Fruit fly (Drosophila melanogaster) whole organism, embryonic: ENCODE results near the gene CG14234.

Experiments used
- Awh ChIP-seq: fragments of 200-800 bp; sonication (Bioruptor generic); IDR thresholded peaks from 2 replicates; pipeline ENCODE4, ENCODE4 v1.3.6; 2022; ENCODE audit warnings: missing biosample characterization, missing genetic modification characterization
- BEAF-32 ChIP-seq: fragments of 200-800 bp; sonication (Bioruptor generic); optimal IDR thresholded peaks from 3 replicates; lab custom pipeline; 2017; ENCODE audit warnings: missing biosample characterization, missing genetic modification characterization, mild to moderate bottlenecking, moderate library complexity, missing genetic modification reagents
- Bdp1 ChIP-seq: fragments of 200-800 bp; sonication (Bioruptor generic); optimal IDR thresholded peaks from 3 replicates; lab custom pipeline; 2016; ENCODE audit warnings: missing biosample characterization, missing genetic modification characterization
- Bteb2 ChIP-seq: fragments of 200-800 bp; sonication (Bioruptor generic); optimal IDR thresholded peaks from 2 replicates; lab custom pipeline; 2016; ENCODE audit warnings: missing biosample characterization, missing genetic modification characterization
- CG11504 ChIP-seq: fragments of 200-800 bp; sonication (Bioruptor generic); optimal IDR thresholded peaks from 3 replicates; lab custom pipeline; 2019; ENCODE audit warnings: missing biosample characterization, mild to moderate bottlenecking, missing genetic modification characterization, moderate library complexity
- CG11695 ChIP-seq: fragments of 200-800 bp; sonication (Bioruptor generic); IDR thresholded peaks from 3 replicates; pipeline ENCODE4 v1.3.6; 2022; ENCODE audit warnings: missing biosample characterization, missing genetic modification characterization
- CG11723 ChIP-seq: fragments of 200-800 bp; sonication (Bioruptor generic); optimal IDR thresholded peaks from 2 replicates; lab custom pipeline; 2017; ENCODE audit warnings: missing biosample characterization, mild to moderate bottlenecking, missing genetic modification characterization
- CG12391 ChIP-seq: fragments of 200-800 bp; sonication (Bioruptor generic); optimal IDR thresholded peaks from 3 replicates; lab custom pipeline; 2018; ENCODE audit warnings: missing biosample characterization, mild to moderate bottlenecking, missing genetic modification characterization, moderate library complexity
- CG12744 ChIP-seq: fragments of 200-800 bp; sonication (Bioruptor generic); optimal IDR thresholded peaks from 2 replicates; lab custom pipeline; 2016; ENCODE audit warnings: missing biosample characterization, missing genetic modification characterization
- CG1602 ChIP-seq: fragments of 200-800 bp; sonication (Bioruptor generic); optimal IDR thresholded peaks from 3 replicates; lab custom pipeline; 2016; ENCODE audit warnings: missing biosample characterization, missing genetic modification characterization
- CG16815 ChIP-seq: fragments of 200-800 bp; sonication (Bioruptor generic); optimal IDR thresholded peaks from 3 replicates; lab custom pipeline; 2017; ENCODE audit warnings: missing biosample characterization, mild to moderate bottlenecking, missing genetic modification characterization
- CG17359 ChIP-seq: fragments of 200-800 bp; sonication (Bioruptor generic); optimal IDR thresholded peaks from 3 replicates; lab custom pipeline; 2018; ENCODE audit warnings: missing biosample characterization, mild to moderate bottlenecking, missing genetic modification characterization, moderate library complexity
- CG2116 ChIP-seq: fragments of 200-800 bp; sonication (Bioruptor generic); optimal IDR thresholded peaks from 3 replicates; lab custom pipeline; 2018; ENCODE audit warnings: missing biosample characterization, mild to moderate bottlenecking, missing genetic modification characterization
- CG2120 ChIP-seq: fragments of 200-800 bp; sonication (Bioruptor generic); optimal IDR thresholded peaks from 3 replicates; lab custom pipeline; 2016; ENCODE audit warnings: missing biosample characterization, missing genetic modification characterization
- CG3995 ChIP-seq: fragments of 200-800 bp; sonication (Bioruptor generic); optimal IDR thresholded peaks from 3 replicates; lab custom pipeline; 2016; ENCODE audit warnings: missing biosample characterization, missing genetic modification characterization
- CG5180 ChIP-seq: fragments of 200-800 bp; sonication (Bioruptor generic); optimal IDR thresholded peaks from 3 replicates; lab custom pipeline; 2017; ENCODE audit warnings: missing biosample characterization, missing genetic modification characterization, mild to moderate bottlenecking, moderate library complexity, missing genetic modification reagents
- CG6654 ChIP-seq: fragments of 200-800 bp; sonication (Bioruptor generic); optimal IDR thresholded peaks from 2 replicates; lab custom pipeline; 2017; ENCODE audit warnings: missing biosample characterization, mild to moderate bottlenecking, missing genetic modification characterization
- CG6683 ChIP-seq: fragments of 200-800 bp; sonication (Bioruptor generic); optimal IDR thresholded peaks from 2 replicates; lab custom pipeline; 2017; ENCODE audit warnings: missing biosample characterization, mild to moderate bottlenecking, missing genetic modification characterization, missing genetic modification reagents
- CG6791 ChIP-seq: fragments of 200-800 bp; sonication (Bioruptor generic); IDR thresholded peaks from 3 replicates; pipeline ENCODE4 v1.3.6; 2022; ENCODE audit warnings: missing biosample characterization, missing genetic modification characterization; ENCODE audit not compliant: partially characterized antibody
- CG7963 ChIP-seq: fragments of 200-800 bp; sonication (Bioruptor generic); IDR thresholded peaks from 3 replicates; pipeline ENCODE4 v1.3.6; 2022; ENCODE audit warnings: missing biosample characterization, missing genetic modification characterization; ENCODE audit not compliant: partially characterized antibody
- CG8089 ChIP-seq: fragments of 200-800 bp; sonication (Bioruptor generic); optimal IDR thresholded peaks from 3 replicates; lab custom pipeline; 2016; ENCODE audit warnings: missing biosample characterization, missing genetic modification characterization
- CG8281 ChIP-seq: fragments of 200-800 bp; sonication (Bioruptor generic); optimal IDR thresholded peaks from 2 replicates; lab custom pipeline; 2018; ENCODE audit warnings: missing biosample characterization, mild to moderate bottlenecking, missing genetic modification characterization, moderate library complexity
- CG8944 ChIP-seq: fragments of 200-800 bp; sonication (Bioruptor generic); optimal IDR thresholded peaks from 3 replicates; lab custom pipeline; 2016; ENCODE audit warnings: missing biosample characterization, missing genetic modification characterization
- CG9932 ChIP-seq: fragments of 200-800 bp; sonication (Bioruptor generic); IDR thresholded peaks from 2 replicates; pipeline ENCODE4 v1.3.6; 2022; ENCODE audit warnings: missing biosample characterization, missing genetic modification characterization
- D19B ChIP-seq: fragments of 200-800 bp; sonication (Bioruptor generic); optimal IDR thresholded peaks from 2 replicates; lab custom pipeline; 2017; ENCODE audit warnings: missing biosample characterization, mild to moderate bottlenecking, missing genetic modification characterization
- ERR ChIP-seq: fragments of 200-800 bp; sonication (Bioruptor generic); optimal IDR thresholded peaks from 2 replicates; lab custom pipeline; 2016; ENCODE audit warnings: missing biosample characterization, missing genetic modification characterization
- Elba2 ChIP-seq: fragments of 200-800 bp; sonication (Bioruptor generic); optimal IDR thresholded peaks from 3 replicates; lab custom pipeline; 2016; ENCODE audit warnings: missing biosample characterization, missing genetic modification characterization
- Gug ChIP-seq: fragments of 200-800 bp; sonication (Bioruptor generic); IDR thresholded peaks from 4 replicates; pipeline ENCODE4 v1.3.6; 2022; ENCODE audit warnings: missing biosample characterization, missing genetic modification characterization
- HmgD ChIP-seq: fragments of 200-800 bp; sonication (Bioruptor generic); optimal IDR thresholded peaks from 3 replicates; lab custom pipeline; 2016; ENCODE audit warnings: missing biosample characterization, missing genetic modification characterization
- Meics ChIP-seq: fragments of 200-800 bp; sonication (Bioruptor generic); optimal IDR thresholded peaks from 2 replicates; lab custom pipeline; 2017; ENCODE audit warnings: missing biosample characterization, mild to moderate bottlenecking, missing genetic modification characterization
- Six4 ChIP-seq: fragments of 200-800 bp; sonication (Bioruptor generic); optimal IDR thresholded peaks from 2 replicates; lab custom pipeline; 2016; ENCODE audit warnings: missing biosample characterization, missing genetic modification characterization
- al ChIP-seq: fragments of 200-800 bp; sonication (Bioruptor generic); IDR thresholded peaks from 2 replicates; pipeline ENCODE4 v1.3.6; 2022; ENCODE audit warnings: missing biosample characterization, missing genetic modification characterization
- btn ChIP-seq: fragments of 200-800 bp; sonication (Bioruptor generic); optimal IDR thresholded peaks from 2 replicates; lab custom pipeline; 2016; ENCODE audit warnings: missing biosample characterization, missing genetic modification characterization
- croc ChIP-seq: fragments of 200-800 bp; sonication (Bioruptor generic); conservative IDR thresholded peaks from 3 replicates; pipeline ENCODE4 v1.3.6; 2022; ENCODE audit warnings: missing biosample characterization, missing genetic modification characterization
- emc ChIP-seq: fragments of 200-800 bp; sonication (Bioruptor generic); optimal IDR thresholded peaks from 2 replicates; lab custom pipeline; 2016; ENCODE audit warnings: missing biosample characterization, missing genetic modification characterization
- eve ChIP-seq, 2 experiments: fragments of >200 bp; optimal IDR thresholded peaks; 2 replicates each; lab custom pipeline; 2017; ENCODE audit warnings: missing biosample characterization in 2 of 2, missing genetic modification characterization in 2 of 2
- gcm ChIP-seq: fragments of 200-800 bp; sonication (Bioruptor generic); optimal IDR thresholded peaks from 2 replicates; lab custom pipeline; 2019; ENCODE audit warnings: missing biosample characterization, mild to moderate bottlenecking, missing genetic modification characterization, moderate library complexity
- hb ChIP-seq: fragments of 200-800 bp; sonication (Bioruptor generic); IDR thresholded peaks from 3 replicates; pipeline ENCODE4 v1.3.6; 2022; ENCODE audit warnings: missing biosample characterization, missing genetic modification characterization; ENCODE audit not compliant: partially characterized antibody
- hbn ChIP-seq: fragments of 200-800 bp; sonication (Bioruptor generic); IDR thresholded peaks from 2 replicates; pipeline ENCODE4 v1.3.6; 2022; ENCODE audit warnings: missing biosample characterization, missing genetic modification characterization; ENCODE audit not compliant: partially characterized antibody
- ind ChIP-seq: fragments of 200-800 bp; sonication (Bioruptor generic); optimal IDR thresholded peaks from 3 replicates; lab custom pipeline; 2016; ENCODE audit warnings: missing biosample characterization, missing genetic modification characterization
- odd ChIP-seq: fragments of 200-800 bp; sonication (Bioruptor generic); optimal IDR thresholded peaks from 2 replicates; lab custom pipeline; 2017; ENCODE audit warnings: missing biosample characterization, mild to moderate bottlenecking, missing genetic modification characterization
- onecut ChIP-seq: fragments of 200-800 bp; sonication (Bioruptor generic); IDR thresholded peaks from 2 replicates; pipeline ENCODE4 v1.3.6; 2022; ENCODE audit warnings: missing biosample characterization, missing genetic modification characterization
- phol ChIP-seq: fragments of 200-800 bp; sonication (Bioruptor generic); optimal IDR thresholded peaks from 3 replicates; lab custom pipeline; 2018; ENCODE audit warnings: missing biosample characterization, mild to moderate bottlenecking, missing genetic modification characterization, moderate library complexity
- run ChIP-seq: fragments of 200-800 bp; sonication (Bioruptor generic); optimal IDR thresholded peaks from 3 replicates; lab custom pipeline; 2018; ENCODE audit warnings: missing biosample characterization, mild to moderate bottlenecking, missing genetic modification characterization
- sens ChIP-seq: fragments of 200-800 bp; sonication (Bioruptor generic); peaks from one replicate; lab custom pipeline; 2016; ENCODE audit warnings: missing biosample characterization, missing genetic modification characterization
- sr ChIP-seq: fragments of 200-800 bp; sonication (Bioruptor generic); IDR thresholded peaks from 3 replicates; pipeline ENCODE4 v1.3.6; 2022; ENCODE audit warnings: missing biosample characterization, missing genetic modification characterization
- stc ChIP-seq: fragments of 200-800 bp; sonication (Bioruptor generic); IDR thresholded peaks from 2 replicates; pipeline ENCODE4 v1.3.6; 2022; ENCODE audit warnings: missing biosample characterization, missing genetic modification characterization
- tin ChIP-seq: fragments of 200-800 bp; sonication (Bioruptor generic); optimal IDR thresholded peaks from 3 replicates; lab custom pipeline; 2016; ENCODE audit warnings: missing biosample characterization, missing genetic modification characterization
- trh ChIP-seq: fragments of 200-800 bp; sonication (Bioruptor generic); optimal IDR thresholded peaks from 2 replicates; lab custom pipeline; 2016; ENCODE audit warnings: missing biosample characterization, missing genetic modification characterization
- z ChIP-seq: fragments of 200-800 bp; sonication (Bioruptor generic); IDR thresholded peaks from 3 replicates; pipeline ENCODE4 v1.3.6; 2022; ENCODE audit warnings: missing biosample characterization, missing genetic modification characterization

The CG14234 gene

DNA sequence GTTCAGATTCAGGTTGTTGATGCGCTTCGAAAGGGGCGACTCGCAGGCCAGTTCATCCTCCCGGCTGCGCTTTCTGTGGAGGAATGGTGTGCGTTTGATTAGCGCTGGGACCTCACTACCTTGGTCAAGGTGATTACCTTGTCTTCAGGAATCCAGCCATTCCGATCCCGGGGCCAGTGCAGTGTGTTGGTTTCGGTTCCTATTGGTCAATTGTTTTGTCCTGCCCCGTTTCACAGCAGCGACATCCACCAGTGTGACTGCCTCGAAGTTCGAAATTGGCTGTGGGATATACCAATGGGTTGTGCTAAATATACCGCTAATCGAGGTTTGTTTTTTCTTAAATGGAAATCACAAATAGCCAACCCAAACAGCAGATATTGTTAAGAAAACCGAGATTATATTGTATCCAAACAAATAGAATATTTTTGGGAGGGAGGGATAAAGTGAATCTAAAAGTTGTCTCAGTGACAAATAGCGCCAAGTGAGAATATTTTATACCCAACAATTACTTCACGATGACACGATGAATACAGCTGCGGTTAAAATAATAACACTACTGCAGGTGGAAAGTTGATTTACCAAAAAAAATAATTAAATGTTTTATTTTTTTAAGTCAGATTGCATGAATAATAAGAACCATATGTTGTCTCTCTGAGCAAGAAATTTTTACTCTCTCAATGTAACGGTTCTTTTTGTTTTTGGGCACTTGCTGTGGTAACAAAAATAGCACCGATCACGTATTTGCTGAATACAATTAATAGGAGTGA is 40.4 kb upstream of the CG14234 start, which contains the start of gene CG14229 (continued):
- TF ChIP-seq sens (peak; percentile 71), CG1602 (no peak), Meics (GFP tag; lab: Kevin White, UChicago) (peak; percentile 8), Elba2 (GFP tag; lab: Kevin White, UChicago) (peak; percentile 98), BEAF-32 (peak; percentile 54), CG11723 (GFP tag; lab: Kevin White, UChicago) (no peak), D19B (GFP tag; lab: Kevin White, UChicago) (no peak), CG8089 (GFP tag; lab: Kevin White, UChicago) (no peak), onecut (no peak), trh (GFP tag; lab: Kevin White, UChicago) (no peak), CG16815 (GFP tag; lab: Kevin White, UChicago) (no peak), ind (peak; percentile 26), gcm (GFP tag; lab: Kevin White, UChicago) (no peak), tin (GFP tag; lab: Kevin White, UChicago) (no peak), al (GFP tag; lab: Robert Waterston, UW) (peak; percentile 27; the same call in 1 of the 2 replicates), run (tag; lab: Kevin White, UChicago) (no peak), CG7963 (no peak), CG5180 (GFP tag; lab: Kevin White, UChicago) (no peak), CG3995 (GFP tag; lab: Kevin White, UChicago) (peak; percentile 78), CG11504 (peak; percentile 23), odd (GFP tag; lab: Kevin White, UChicago) (no peak), croc (no peak), z (GFP tag; lab: Robert Waterston, UW) (no peak), CG6683 (GFP tag; lab: Kevin White, UChicago) (no peak), CG17359 (tag; lab: Kevin White, UChicago) (peak; percentile 32), CG11695 (GFP tag; lab: Robert Waterston, UW) (peak; percentile 53; the same call in 1 of the 3 replicates), phol (tag; lab: Kevin White, UChicago) (peak; percentile 3), CG6654 (GFP tag; lab: Kevin White, UChicago) (no peak), stc (GFP tag; lab: Robert Waterston, UW) (0 out of 2 replicates have a peak, but pooled peaks have one; percentile 40), CG12391 (tag; lab: Kevin White, UChicago) (no peak), CG6791 (GFP tag; lab: Robert Waterston, UW) (no peak), CG8944 (GFP tag; lab: Kevin White, UChicago) (no peak), btn (no peak), Bdp1 (GFP tag; lab: Kevin White, UChicago) (no peak), Awh (GFP tag; lab: Robert Waterston, UW) (0 out of 2 replicates have a peak, but pooled peaks have one; percentile 24), CG8281 (tag; lab: Kevin White, UChicago) (no peak), Bteb2 (GFP tag; lab: Kevin White, UChicago) (no peak), Gug (GFP tag; lab: Robert Waterston, UW) (no peak), CG12744 (GFP tag; lab: Kevin White, UChicago) (no peak), hbn (no peak), CG2120 (GFP tag; lab: Kevin White, UChicago) (peak; percentile 30), emc (GFP tag; lab: Kevin White, UChicago) (no peak), CG2116 (GFP tag; lab: Kevin White, UChicago) (no peak), ERR (GFP tag; lab: Kevin White, UChicago) (no peak), HmgD (GFP tag; lab: Kevin White, UChicago) (no peak), CG9932 (GFP tag; lab: Robert Waterston, UW) (peak; percentile 31; the same call in 1 of the 2 replicates), sr (GFP tag; lab: Robert Waterston, UW) (no peak), eve (GFP tag; optimal IDR thresholded peaks at IDR 0.05; lab: Kevin White, UChicago) (no peak), hb (no peak), Six4 (GFP tag; lab: Kevin White, UChicago) (peak; percentile 12)
